Fruit fly (Drosophila melanogaster) whole organism, embryonic: ENCODE data around the gene Polr3G.

ENCODE experiments used
- CG11456 ChIP-seq: fragments of 200-800 bp; sonication (Bioruptor generic); IDR thresholded peaks from 3 replicates; pipeline ENCODE4 v1.3.6; 2022; ENCODE audit warnings: missing biosample characterization, missing genetic modification characterization
- CG12391 ChIP-seq: fragments of 200-800 bp; sonication (Bioruptor generic); optimal IDR thresholded peaks from 3 replicates; lab custom pipeline; 2018; ENCODE audit warnings: missing biosample characterization, mild to moderate bottlenecking, missing genetic modification characterization, moderate library complexity
- CG14441 ChIP-seq: fragments of 200-800 bp; sonication (Bioruptor generic); IDR thresholded peaks from 2 replicates; pipeline ENCODE4 v1.3.6; 2022; ENCODE audit warnings: missing biosample characterization, missing genetic modification characterization
- CG17612 ChIP-seq: fragments of 200-800 bp; sonication (Bioruptor generic); IDR thresholded peaks from 2 replicates; pipeline ENCODE4 v1.3.6; 2022; ENCODE audit warnings: missing biosample characterization, missing genetic modification characterization
- CG18476 ChIP-seq: fragments of 200-800 bp; sonication (Bioruptor generic); optimal IDR thresholded peaks from 2 replicates; lab custom pipeline; 2016; ENCODE audit warnings: missing biosample characterization, mild to moderate bottlenecking, missing genetic modification characterization
- CG3065 ChIP-seq: fragments of 200-800 bp; sonication (Bioruptor generic); optimal IDR thresholded peaks from 2 replicates; lab custom pipeline; 2016; ENCODE audit warnings: missing biosample characterization, missing genetic modification characterization
- CG3847 ChIP-seq: fragments of 200-800 bp; sonication (Bioruptor generic); IDR thresholded peaks from 2 replicates; pipeline ENCODE4 v1.3.6; 2022; ENCODE audit warnings: missing biosample characterization, missing genetic modification characterization
- CG42726 ChIP-seq: fragments of 200-800 bp; sonication (Bioruptor generic); IDR thresholded peaks from 2 replicates; pipeline ENCODE4 v1.3.6; 2022; ENCODE audit warnings: missing biosample characterization, missing genetic modification characterization; ENCODE audit not compliant: partially characterized antibody
- CG4404 ChIP-seq: fragments of 200-800 bp; sonication (Bioruptor generic); IDR thresholded peaks from 2 replicates; pipeline ENCODE4 v1.3.6; 2022; ENCODE audit warnings: missing biosample characterization, missing genetic modification characterization
- CG4820 ChIP-seq: fragments of 200-800 bp; sonication (Bioruptor generic); optimal IDR thresholded peaks from 3 replicates; lab custom pipeline; 2016; ENCODE audit warnings: missing biosample characterization, missing genetic modification characterization
- CG6175 ChIP-seq: fragments of 200-800 bp; sonication (Bioruptor generic); IDR thresholded peaks from 3 replicates; pipeline ENCODE4 v1.3.6; 2022; ENCODE audit warnings: missing biosample characterization, missing genetic modification characterization
- CG8359 ChIP-seq: fragments of 200-800 bp; sonication (Bioruptor generic); optimal IDR thresholded peaks from 2 replicates; lab custom pipeline; 2017; ENCODE audit warnings: missing biosample characterization, mild to moderate bottlenecking, missing genetic modification characterization, borderline replicate concordance
- CG8765 ChIP-seq: fragments of 200-800 bp; sonication (Bioruptor generic); IDR thresholded peaks from 2 replicates; pipeline ENCODE4 v1.3.6; 2022; ENCODE audit warnings: missing biosample characterization, missing genetic modification characterization
- D19B ChIP-seq: fragments of 200-800 bp; sonication (Bioruptor generic); optimal IDR thresholded peaks from 2 replicates; lab custom pipeline; 2017; ENCODE audit warnings: missing biosample characterization, mild to moderate bottlenecking, missing genetic modification characterization
- Dp ChIP-seq: fragments of 200-800 bp; sonication (Bioruptor generic); optimal IDR thresholded peaks from 2 replicates; lab custom pipeline; 2018; ENCODE audit warnings: missing biosample characterization, mild to moderate bottlenecking, missing genetic modification characterization, moderate library complexity
- ERR ChIP-seq: fragments of 200-800 bp; sonication (Bioruptor generic); optimal IDR thresholded peaks from 2 replicates; lab custom pipeline; 2016; ENCODE audit warnings: missing biosample characterization, missing genetic modification characterization
- HmgD ChIP-seq: fragments of 200-800 bp; sonication (Bioruptor generic); optimal IDR thresholded peaks from 3 replicates; lab custom pipeline; 2016; ENCODE audit warnings: missing biosample characterization, missing genetic modification characterization
- Mrtf ChIP-seq: fragments of 200-800 bp; sonication (Bioruptor generic); IDR thresholded peaks from 3 replicates; pipeline ENCODE4 v1.3.6; 2022; ENCODE audit warnings: missing biosample characterization, missing genetic modification characterization
- Nf-YA ChIP-seq: fragments of 200-800 bp; sonication (Bioruptor generic); IDR thresholded peaks from 2 replicates; pipeline ENCODE4 v1.3.6; 2022; ENCODE audit warnings: missing biosample characterization, missing genetic modification characterization
- Six4 ChIP-seq: fragments of 200-800 bp; sonication (Bioruptor generic); optimal IDR thresholded peaks from 2 replicates; lab custom pipeline; 2016; ENCODE audit warnings: missing biosample characterization, missing genetic modification characterization
- Spps ChIP-seq: fragments of 200-800 bp; sonication (Bioruptor generic); optimal IDR thresholded peaks from 2 replicates; lab custom pipeline; 2018; ENCODE audit warnings: missing biosample characterization, mild to moderate bottlenecking, missing genetic modification characterization
- Ssrp ChIP-seq: fragments of 200-800 bp; sonication (Bioruptor generic); optimal IDR thresholded peaks from 2 replicates; lab custom pipeline; 2018; ENCODE audit warnings: missing biosample characterization, mild to moderate bottlenecking, missing genetic modification characterization, moderate library complexity
- bsh ChIP-seq, 2 experiments: fragments of 200-800 bp; sonication (Bioruptor generic); optimal IDR thresholded peaks; 2 replicates each; lab custom pipeline; 2017 to 2018; ENCODE audit warnings: mild to moderate bottlenecking in 2 of 2, missing biosample characterization in 2 of 2, missing genetic modification characterization in 2 of 2, moderate library complexity in 1 of 2
- croc ChIP-seq: fragments of 200-800 bp; sonication (Bioruptor generic); conservative IDR thresholded peaks from 3 replicates; pipeline ENCODE4 v1.3.6; 2022; ENCODE audit warnings: missing biosample characterization, missing genetic modification characterization
- dan ChIP-seq: fragments of 200-800 bp; sonication (Bioruptor generic); IDR thresholded peaks from 2 replicates; pipeline ENCODE4 v1.3.6; 2022; ENCODE audit warnings: missing biosample characterization, missing genetic modification characterization
- dmrt99B ChIP-seq: fragments of 200-800 bp; sonication (Bioruptor generic); optimal IDR thresholded peaks from 2 replicates; lab custom pipeline; 2018; ENCODE audit warnings: missing biosample characterization, mild to moderate bottlenecking, missing genetic modification characterization, moderate library complexity
- dpn ChIP-seq, 2 experiments: fragments of 200-800 bp; sonication (Bioruptor generic); optimal IDR thresholded peaks; 3 replicates each; lab custom pipeline; 2016; ENCODE audit warnings: missing biosample characterization in 2 of 2, missing genetic modification characterization in 2 of 2
- eve ChIP-seq, 2 experiments: fragments of >200 bp; optimal IDR thresholded peaks; 2 replicates each; lab custom pipeline; 2017; ENCODE audit warnings: missing biosample characterization in 2 of 2, missing genetic modification characterization in 2 of 2
- fu2 ChIP-seq: fragments of 200-800 bp; sonication (Bioruptor generic); optimal IDR thresholded peaks from 2 replicates; lab custom pipeline; 2016; ENCODE audit warnings: missing biosample characterization, missing genetic modification characterization
- gce ChIP-seq: fragments of 200-800 bp; sonication (Bioruptor generic); IDR thresholded peaks from 3 replicates; pipeline ENCODE4 v1.3.6; 2022; ENCODE audit warnings: missing biosample characterization, missing genetic modification characterization
- gsb-n ChIP-seq: fragments of 200-800 bp; sonication (Bioruptor generic); optimal IDR thresholded peaks from 3 replicates; lab custom pipeline; 2018; ENCODE audit warnings: missing biosample characterization, mild to moderate bottlenecking, missing genetic modification characterization
- ham ChIP-seq: fragments of 200-800 bp; sonication (Bioruptor generic); IDR thresholded peaks from 2 replicates; pipeline ENCODE4 v1.3.6; 2022; ENCODE audit warnings: missing biosample characterization, missing genetic modification characterization
- hb ChIP-seq: fragments of 200-800 bp; sonication (Bioruptor generic); IDR thresholded peaks from 3 replicates; pipeline ENCODE4 v1.3.6; 2022; ENCODE audit warnings: missing biosample characterization, missing genetic modification characterization; ENCODE audit not compliant: partially characterized antibody
- klu ChIP-seq: fragments of 200-800 bp; sonication (Bioruptor generic); IDR thresholded peaks from 2 replicates; pipeline ENCODE4 v1.3.6; 2022; ENCODE audit warnings: missing biosample characterization, missing genetic modification characterization
- lab ChIP-seq: fragments of 200-800 bp; sonication (Bioruptor generic); optimal IDR thresholded peaks from 3 replicates; lab custom pipeline; 2017; ENCODE audit warnings: missing biosample characterization, missing genetic modification characterization, mild to moderate bottlenecking, moderate library complexity, missing genetic modification reagents
- lmd ChIP-seq: fragments of 200-800 bp; sonication (Bioruptor generic); IDR thresholded peaks from 2 replicates; pipeline ENCODE4 v1.3.6; 2022; ENCODE audit warnings: missing biosample characterization, missing genetic modification characterization
- lov ChIP-seq, 2 experiments: fragments of 200-800 bp in 1 of 2; fragments of >200 bp in 1 of 2; sonication (Bioruptor generic) in 1 of 2; IDR thresholded peaks in 1 of 2; optimal IDR thresholded peaks in 1 of 2; 2 replicates in 1 of 2; 3 replicates in 1 of 2; pipeline versions ENCODE4 v1.3.6 to Lab custom; 2017 to 2022; ENCODE audit warnings: missing biosample characterization in 1 of 2, missing genetic modification characterization in 1 of 2
- mld ChIP-seq: fragments of 200-800 bp; sonication (Bioruptor generic); IDR thresholded peaks from 3 replicates; pipeline ENCODE4 v1.3.6; 2022; ENCODE audit warnings: missing biosample characterization, missing genetic modification characterization; ENCODE audit not compliant: partially characterized antibody
- nau ChIP-seq: fragments of 200-800 bp; sonication (Bioruptor generic); optimal IDR thresholded peaks from 3 replicates; lab custom pipeline; 2017; ENCODE audit warnings: missing biosample characterization, mild to moderate bottlenecking, missing genetic modification characterization, missing genetic modification reagents
- odd ChIP-seq: fragments of 200-800 bp; sonication (Bioruptor generic); optimal IDR thresholded peaks from 2 replicates; lab custom pipeline; 2017; ENCODE audit warnings: missing biosample characterization, mild to moderate bottlenecking, missing genetic modification characterization
- psq ChIP-seq: fragments of 200-800 bp; sonication (Bioruptor generic); optimal IDR thresholded peaks from 2 replicates; lab custom pipeline; 2017; ENCODE audit warnings: missing biosample characterization, missing genetic modification characterization
- repo ChIP-seq: fragments of 200-800 bp; sonication (Bioruptor generic); optimal IDR thresholded peaks from 2 replicates; lab custom pipeline; 2016; ENCODE audit warnings: missing biosample characterization, missing genetic modification characterization
- seq ChIP-seq: fragments of 200-800 bp; sonication (Bioruptor generic); IDR thresholded peaks from 2 replicates; pipeline ENCODE4 v1.3.6; 2022; ENCODE audit warnings: missing biosample characterization, missing genetic modification characterization
- sima ChIP-seq: fragments of 200-800 bp; sonication (Bioruptor generic); optimal IDR thresholded peaks from 2 replicates; lab custom pipeline; 2016; ENCODE audit warnings: missing biosample characterization, missing genetic modification characterization
- sna ChIP-seq: fragments of 200-800 bp; sonication (Bioruptor generic); IDR thresholded peaks from 2 replicates; pipeline ENCODE4 v1.3.6; 2022; ENCODE audit warnings: missing biosample characterization, missing genetic modification characterization; ENCODE audit not compliant: partially characterized antibody
- sob ChIP-seq: fragments of 200-800 bp; sonication (Bioruptor generic); IDR thresholded peaks from 2 replicates; pipeline ENCODE4 v1.3.6; 2022; ENCODE audit warnings: missing biosample characterization, missing genetic modification characterization
- toy ChIP-seq: fragments of 200-800 bp; sonication (Bioruptor generic); IDR thresholded peaks from 2 replicates; pipeline ENCODE4 v1.3.6; 2022; ENCODE audit warnings: missing biosample characterization, missing genetic modification characterization
- trh ChIP-seq: fragments of 200-800 bp; sonication (Bioruptor generic); optimal IDR thresholded peaks from 2 replicates; lab custom pipeline; 2016; ENCODE audit warnings: missing biosample characterization, missing genetic modification characterization
- zen2 ChIP-seq: fragments of 200-800 bp; sonication (Bioruptor generic); IDR thresholded peaks from 3 replicates; pipeline ENCODE4 v1.3.6; 2022; ENCODE audit warnings: missing biosample characterization, missing genetic modification characterization; ENCODE audit not compliant: partially characterized antibody

The Polr3G gene

dm6 chr3L:17415967-17416749, 10.8 kb downstream of the Polr3G start (continued):
- TF ChIP-seq psq (GFP tag; lab: Kevin White, UChicago) (no peak), lov (optimal IDR thresholded peaks at IDR 0.05; lab: Kevin White, UChicago) (no peak), lov (GFP tag; IDR thresholded peaks at IDR 0.05; lab: Robert Waterston, UW) (no peak; the same call in 2 of the 3 replicates), dpn (GFP tag; optimal IDR thresholded peaks at IDR 0.05; lab: Kevin White, UChicago) (peak; percentile 37 to 38), lmd (GFP tag; lab: Robert Waterston, UW) (no peak), croc (GFP tag; lab: Robert Waterston, UW) (no peak), Spps (peak; percentile 8), CG4820 (peak; percentile 49), seq (GFP tag; lab: Robert Waterston, UW) (no peak), CG11456 (GFP tag; lab: Robert Waterston, UW) (no peak), sna (GFP tag; lab: Robert Waterston, UW) (no peak), HmgD (GFP tag; lab: Kevin White, UChicago) (no peak), dan (no peak; the same call in 1 of the 2 replicates), ERR (no peak), ham (GFP tag; lab: Robert Waterston, UW) (no peak), CG12391 (peak; percentile 67), CG42726 (GFP tag; lab: Robert Waterston, UW) (no peak), CG3847 (no peak), CG14441 (GFP tag; lab: Robert Waterston, UW) (no peak), mld (GFP tag; lab: Robert Waterston, UW) (no peak), CG18476 (peak; percentile 26), eve (GFP tag; optimal IDR thresholded peaks at IDR 0.05; lab: Kevin White, UChicago) (peak in 1 of 2 experiments; percentile 83), fu2 (GFP tag; lab: Kevin White, UChicago) (no peak), CG8359 (GFP tag; lab: Kevin White, UChicago) (peak; percentile 2), Nf-YA (no peak), gsb-n (tag; lab: Kevin White, UChicago) (peak; percentile 56), gce (GFP tag; lab: Robert Waterston, UW) (no peak), hb (no peak), CG3065 (peak; percentile 30), nau (GFP tag; lab: Kevin White, UChicago) (no peak), CG8765 (GFP tag; lab: Robert Waterston, UW) (peak; percentile 84), odd (GFP tag; lab: Kevin White, UChicago) (peak; percentile 4), bsh (GFP tag; optimal IDR thresholded peaks at IDR 0.05; lab: Kevin White, UChicago) (peak in 1 of 2 experiments; percentile 37), Dp (GFP tag; lab: Kevin White, UChicago) (no peak), sob (GFP tag; lab: Robert Waterston, UW) (no peak), dmrt99B (tag; lab: Kevin White, UChicago) (no peak), toy (no peak), Ssrp (peak; percentile 25), CG6175 (no peak), repo (GFP tag; lab: Kevin White, UChicago) (no peak), klu (GFP tag; lab: Robert Waterston, UW) (no peak), zen2 (no peak), D19B (GFP tag; lab: Kevin White, UChicago) (no peak), Six4 (GFP tag; lab: Kevin White, UChicago) (no peak), trh (GFP tag; lab: Kevin White, UChicago) (no peak), CG17612 (GFP tag; lab: Robert Waterston, UW) (no peak), lab (GFP tag; lab: Kevin White, UChicago) (no peak), Mrtf (0 out of 3 replicates have a peak, but pooled peaks have one; percentile 9), CG4404 (peak; percentile 88), sima (no peak)
